Worm (Caenorhabditis elegans) whole organism, L1 larva: Measurements from ENCODE around the gene his-38.

Experiments
- lin-13 ChIP-seq: fragments of 150-350 bp; optimal IDR thresholded peaks from 2 replicates; lab custom pipeline; 2014; ENCODE audit warnings: missing biosample characterization, missing genetic modification reagents, missing genetic modification characterization
- lin-15B ChIP-seq: fragments of 150-350 bp; sonication (generic microtip); optimal IDR thresholded peaks from 3 replicates; lab custom pipeline; 2014; ENCODE audit warnings: missing biosample characterization, missing genetic modification characterization
- lin-35 ChIP-seq, 2 experiments: fragments of 150-350 bp; optimal IDR thresholded peaks; 2 replicates each; lab custom pipeline; 2014; ENCODE audit warnings: missing biosample characterization in 2 of 2, missing genetic modification characterization in 2 of 2, missing genetic modification reagents in 2 of 2
- nhr-12 ChIP-seq: sonication (generic microtip); optimal IDR thresholded peaks from 2 replicates; lab custom pipeline; 2017; ENCODE audit warnings: missing biosample characterization, missing genetic modification characterization
- nhr-28 ChIP-seq: fragments of 150-350 bp; optimal IDR thresholded peaks from 2 replicates; lab custom pipeline; 2014; ENCODE audit warnings: missing biosample characterization, missing genetic modification characterization
- pqm-1 ChIP-seq: sonication (generic microtip); optimal IDR thresholded peaks from 3 replicates; lab custom pipeline; 2017; ENCODE audit warnings: missing biosample characterization, missing genetic modification characterization

ce11 chrX:7326967-7327651 lies 17.4 kb upstream of the his-38 start, which contains the start of gene sng-1:
- TF ChIP-seq nhr-28 (tag; lab: Kevin White, UChicago) (no peak), lin-13 (GFP tag; lab: Kevin White, UChicago) (no peak), lin-35 (GFP tag; optimal IDR thresholded peaks at IDR 0.05; lab: Kevin White, UChicago) (no peak), lin-15B (tag; lab: Kevin White, UChicago) (no peak), nhr-12 (no peak), pqm-1 (tag; lab: Kevin White, UChicago) (no peak)
